Worm (Caenorhabditis elegans) whole organism, late embryonic: ENCODE results near the gene ima-3.

Experiments
- C08G9.2 ChIP-seq: sonication (generic microtip); optimal IDR thresholded peaks from 2 replicates; lab custom pipeline; 2016; ENCODE audit warnings: mild to moderate bottlenecking, missing genetic modification characterization, moderate library complexity, missing compliant biosample characterization
- C38D4.7 ChIP-seq: fragments of 200-800 bp; sonication (Bioruptor generic); optimal IDR thresholded peaks from 2 replicates; lab custom pipeline; 2018; ENCODE audit warnings: mild to moderate bottlenecking, missing genetic modification characterization, moderate library complexity, missing compliant biosample characterization
- F13H6.1 ChIP-seq: sonication (generic microtip); optimal IDR thresholded peaks from 2 replicates; lab custom pipeline; 2016; ENCODE audit warnings: missing genetic modification characterization, missing compliant biosample characterization
- K02D7.2 ChIP-seq: sonication (generic microtip); optimal IDR thresholded peaks from 2 replicates; lab custom pipeline; 2017; ENCODE audit warnings: mild to moderate bottlenecking, missing genetic modification characterization, missing compliant biosample characterization
- T23F11.4 ChIP-seq: fragments of 200-800 bp; sonication (Bioruptor generic); optimal IDR thresholded peaks from 2 replicates; lab custom pipeline; 2018; ENCODE audit warnings: mild to moderate bottlenecking, missing genetic modification characterization, missing compliant biosample characterization
- ama-1 ChIP-seq: fragments of 150-350 bp; optimal IDR thresholded peaks from 2 replicates; lab custom pipeline; 2014
- ceh-14 ChIP-seq: sonication (generic microtip); optimal IDR thresholded peaks from 2 replicates; lab custom pipeline; 2016; ENCODE audit warnings: missing genotype, missing genetic modification characterization, missing compliant biosample characterization
- ceh-19 ChIP-seq: fragments of 200-800 bp; sonication (Bioruptor generic); optimal IDR thresholded peaks from 2 replicates; lab custom pipeline; 2018; ENCODE audit warnings: mild to moderate bottlenecking, missing genetic modification characterization, missing compliant biosample characterization
- ceh-22 ChIP-seq: sonication (generic microtip); optimal IDR thresholded peaks from 2 replicates; lab custom pipeline; 2017; ENCODE audit warnings: missing biosample characterization, missing genetic modification characterization
- ceh-30 ChIP-seq: fragments of 150-350 bp; optimal IDR thresholded peaks from 2 replicates; lab custom pipeline; 2014; ENCODE audit warnings: missing biosample characterization, missing genetic modification characterization
- ceh-31 ChIP-seq: sonication (generic microtip); optimal IDR thresholded peaks from 2 replicates; lab custom pipeline; 2016; ENCODE audit warnings: missing genetic modification characterization, missing compliant biosample characterization
- ceh-34 ChIP-seq: sonication (generic microtip); optimal IDR thresholded peaks from 2 replicates; lab custom pipeline; 2016; ENCODE audit warnings: mild to moderate bottlenecking, missing genetic modification characterization, missing compliant biosample characterization
- ceh-9 ChIP-seq: sonication (generic microtip); optimal IDR thresholded peaks from 2 replicates; lab custom pipeline; 2016; ENCODE audit warnings: mild to moderate bottlenecking, missing genetic modification characterization, inconsistent platforms, missing compliant biosample characterization
- dve-1 ChIP-seq: sonication (generic microtip); optimal IDR thresholded peaks from 2 replicates; lab custom pipeline; 2017; ENCODE audit warnings: antibody characterized with exemption, mild to moderate bottlenecking, missing genetic modification characterization, missing compliant biosample characterization
- ets-4 ChIP-seq: sonication (generic microtip); optimal IDR thresholded peaks from 2 replicates; lab custom pipeline; 2016; ENCODE audit warnings: missing genetic modification characterization, missing compliant biosample characterization
- fax-1 ChIP-seq: sonication (generic microtip); optimal IDR thresholded peaks from 2 replicates; lab custom pipeline; 2016; ENCODE audit warnings: missing genotype, missing genetic modification characterization, missing compliant biosample characterization
- fkh-10 ChIP-seq: fragments of 150-350 bp; optimal IDR thresholded peaks from 2 replicates; lab custom pipeline; 2014; ENCODE audit warnings: missing biosample characterization, missing genetic modification reagents, missing genetic modification characterization
- gmeb-2 ChIP-seq: sonication (generic microtip); optimal IDR thresholded peaks from 2 replicates; lab custom pipeline; 2016; ENCODE audit warnings: missing genetic modification characterization, inconsistent platforms, missing compliant biosample characterization
- hlh-13 ChIP-seq: fragments of 200-800 bp; sonication (Bioruptor generic); optimal IDR thresholded peaks from 2 replicates; lab custom pipeline; 2018; ENCODE audit warnings: mild to moderate bottlenecking, missing genetic modification characterization, missing compliant biosample characterization
- hlh-15 ChIP-seq: sonication (generic microtip); optimal IDR thresholded peaks from 2 replicates; lab custom pipeline; 2016; ENCODE audit warnings: missing genetic modification characterization, missing compliant biosample characterization
- lin-11 ChIP-seq: fragments of 200-800 bp; sonication (Bioruptor generic); optimal IDR thresholded peaks from 2 replicates; lab custom pipeline; 2018; ENCODE audit warnings: mild to moderate bottlenecking, missing genetic modification characterization, missing compliant biosample characterization
- nhr-232 ChIP-seq: sonication (generic microtip); optimal IDR thresholded peaks from 2 replicates; lab custom pipeline; 2016; ENCODE audit warnings: missing genetic modification characterization, missing compliant biosample characterization
- odd-2 ChIP-seq: sonication (generic microtip); optimal IDR thresholded peaks from 2 replicates; lab custom pipeline; 2017; ENCODE audit warnings: antibody characterized with exemption, mild to moderate bottlenecking, missing genetic modification characterization, missing compliant biosample characterization
- pat-9 ChIP-seq: fragments of 200-800 bp; sonication (Bioruptor generic); optimal IDR thresholded peaks from 2 replicates; lab custom pipeline; 2018; ENCODE audit warnings: mild to moderate bottlenecking, missing genetic modification characterization, moderate library complexity, missing compliant biosample characterization
- pha-4 ChIP-seq: fragments of 150-350 bp; optimal IDR thresholded peaks from 2 replicates; lab custom pipeline; 2018; ENCODE audit warnings: missing biosample characterization, missing genetic modification reagents, missing genetic modification characterization
- pqm-1 ChIP-seq: sonication (generic microtip); optimal IDR thresholded peaks from 2 replicates; lab custom pipeline; 2016; ENCODE audit warnings: missing genetic modification characterization, missing compliant biosample characterization
- pros-1 ChIP-seq: fragments of 150-350 bp; optimal IDR thresholded peaks from 2 replicates; lab custom pipeline; 2014; ENCODE audit warnings: missing biosample characterization, missing genetic modification reagents, missing genetic modification characterization
- ref-2 ChIP-seq: sonication (generic microtip); optimal IDR thresholded peaks from 2 replicates; lab custom pipeline; 2016; ENCODE audit warnings: missing genetic modification characterization, missing compliant biosample characterization
- sdc-2 ChIP-seq: sonication (generic microtip); optimal IDR thresholded peaks from 2 replicates; lab custom pipeline; 2016; ENCODE audit warnings: missing genotype, missing genetic modification characterization, missing compliant biosample characterization
- sox-2 ChIP-seq: fragments of 200-800 bp; sonication (Bioruptor generic); IDR thresholded peaks from 2 replicates; pipeline ENCODE4 v1.3.6; 2022; ENCODE audit warnings: missing genetic modification reagents, missing genetic modification characterization, missing compliant biosample characterization
- syd-9 ChIP-seq: sonication (generic microtip); optimal IDR thresholded peaks from 2 replicates; lab custom pipeline; 2016; ENCODE audit warnings: mild to moderate bottlenecking, missing genetic modification characterization, moderate library complexity, missing compliant biosample characterization
- tbx-2 ChIP-seq: sonication (generic microtip); optimal IDR thresholded peaks from 2 replicates; lab custom pipeline; 2016; ENCODE audit warnings: missing genetic modification characterization, missing compliant biosample characterization
- tbx-7 ChIP-seq: sonication (generic microtip); optimal IDR thresholded peaks from 2 replicates; lab custom pipeline; 2016; ENCODE audit warnings: missing genotype, missing genetic modification characterization, missing compliant biosample characterization
- unc-86 ChIP-seq: sonication (generic microtip); optimal IDR thresholded peaks from 2 replicates; lab custom pipeline; 2016; ENCODE audit warnings: missing genetic modification characterization, missing compliant biosample characterization

Gene ima-3

DNA sequence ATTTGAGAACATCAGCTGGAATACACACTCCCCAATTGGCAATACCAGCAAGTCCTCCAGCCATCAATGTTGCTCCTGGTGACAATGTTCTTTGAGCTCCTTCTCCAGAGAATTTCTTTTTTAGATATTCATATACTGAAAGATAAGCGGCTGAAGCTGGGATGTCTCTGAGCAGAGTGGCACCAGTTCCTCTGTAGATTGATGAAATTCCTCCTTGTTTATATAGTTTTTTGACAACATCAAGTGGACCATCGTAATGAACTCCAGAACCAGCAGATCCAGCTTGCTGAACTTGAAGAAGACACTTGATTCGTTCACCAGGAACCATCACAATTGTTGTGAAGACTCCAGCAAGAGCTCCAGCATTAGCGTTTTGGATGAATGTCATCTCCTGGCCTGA lies 9.4 kb downstream of the ima-3 start:
- TF ChIP-seq ceh-30 (tag; lab: Kevin White, UChicago), result no peak
- no peak for TF ChIP-seq fax-1 (tag; lab: Kevin White, UChicago)
- no peak for TF ChIP-seq F13H6.1
- TF ChIP-seq tbx-7 (tag; lab: Kevin White, UChicago), result no peak

DNA sequence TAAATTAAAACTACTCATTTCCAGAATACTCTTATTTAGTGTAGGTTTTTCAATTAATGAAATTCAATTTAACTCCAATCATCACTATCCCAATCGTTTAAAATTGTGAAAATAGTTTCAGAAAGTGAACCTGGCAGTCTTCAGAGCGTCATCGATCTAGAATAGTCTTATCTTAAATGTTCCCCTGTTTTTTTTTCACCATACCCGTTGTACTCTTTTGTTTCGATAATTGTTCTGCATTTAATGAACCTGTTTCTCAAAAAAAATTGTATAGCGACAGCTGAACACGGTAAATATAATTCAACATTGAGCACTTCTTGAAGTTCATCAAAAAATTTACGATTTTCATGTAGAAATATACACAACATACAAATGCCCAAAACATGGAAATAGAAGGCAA lies 10.2 kb downstream of the ima-3 start:
- TF ChIP-seq hlh-13 (GFP tag; lab: Kevin White, UChicago) (no peak), ceh-34 (tag; lab: Kevin White, UChicago) (no peak)

DNA sequence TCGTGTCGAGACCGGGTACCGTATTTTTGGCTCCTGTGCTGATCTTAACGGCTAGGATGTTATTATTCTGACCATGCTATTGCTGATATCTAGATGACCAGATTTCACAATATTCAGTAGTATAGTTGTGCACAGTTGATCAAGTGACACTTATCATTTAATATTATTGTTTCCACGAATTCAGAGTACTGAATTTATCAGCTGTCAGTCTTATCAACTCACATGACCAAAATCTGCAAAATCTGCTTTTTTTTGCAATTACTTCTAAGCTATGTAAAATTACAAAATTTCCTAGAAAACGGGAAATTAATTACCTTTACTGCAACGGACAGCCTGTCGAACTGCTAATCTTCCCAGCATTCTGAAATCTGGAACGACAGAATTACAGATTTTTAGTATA lies 11.0 kb downstream of the ima-3 start, which contains the start of gene pam-1:
pam-1 (minus strand) TSS at position 368 of the 400 bp plus-strand sequence.
- TF ChIP-seq sdc-2 (tag; lab: Kevin White, UChicago) (no peak), ceh-22 (no peak), pros-1 (tag; lab: Kevin White, UChicago) (no peak), K02D7.2 (tag; lab: Kevin White, UChicago) (no peak), lin-11 (tag; lab: Kevin White, UChicago) (no peak), ceh-14 (no peak), pha-4 (no peak), T23F11.4 (GFP tag; lab: Kevin White, UChicago) (no peak)

DNA sequence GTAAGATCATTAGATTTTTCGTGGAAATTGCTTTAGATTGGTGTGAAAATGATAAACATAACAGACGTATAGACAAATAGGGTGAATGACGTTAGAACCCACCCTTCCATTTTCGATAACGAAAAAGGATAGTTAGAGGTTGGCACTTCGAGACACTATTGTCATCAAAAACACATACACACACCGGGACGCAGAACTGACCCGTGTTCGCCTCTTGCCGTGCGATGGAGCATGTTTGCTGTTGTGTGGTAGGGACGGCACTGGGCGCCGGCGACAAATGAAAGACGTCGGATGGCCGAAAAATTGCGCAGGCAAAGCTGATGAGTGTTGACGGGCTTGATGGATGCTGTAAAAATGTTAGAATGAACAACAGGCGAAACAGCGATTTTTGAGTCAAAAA lies 11.6 kb downstream of the ima-3 start:
- peak; percentile 1 for TF ChIP-seq tbx-2 (tag; lab: Kevin White, UChicago)
- no peak for TF ChIP-seq syd-9 (tag; lab: Kevin White, UChicago)

ce11 chrIV:7547843-7548578 lies 13.5 kb downstream of the ima-3 start, which contains the start of the genes cdd-2 and oef-1:
TSS of gene cdd-2 (minus strand) at chrIV:7547893.
TSS of gene oef-1 (plus strand) at chrIV:7548417.
- TF ChIP-seq ceh-9 (tag; lab: Kevin White, UChicago) (no peak), pqm-1 (tag; lab: Kevin White, UChicago) (no peak), ref-2 (tag; lab: Kevin White, UChicago) (no peak), nhr-232 (tag; lab: Kevin White, UChicago) (no peak), pat-9 (no peak), sox-2 (GFP tag; lab: Robert Waterston, UW) (no peak), unc-86 (tag; lab: Kevin White, UChicago) (no peak), ceh-14 (no peak)

ce11 chrIV:7543662-7544061 lies 17.8 kb downstream of the ima-3 start:
- TF ChIP-seq hlh-13 (GFP tag; lab: Kevin White, UChicago) (no peak), sox-2 (GFP tag; lab: Robert Waterston, UW) (no peak), syd-9 (tag; lab: Kevin White, UChicago) (no peak), hlh-15 (tag; lab: Kevin White, UChicago) (no peak), ceh-34 (tag; lab: Kevin White, UChicago) (no peak), C38D4.7 (GFP tag; lab: Kevin White, UChicago) (no peak), pros-1 (tag; lab: Kevin White, UChicago) (no peak), ceh-31 (no peak), fkh-10 (no peak), C08G9.2 (tag; lab: Kevin White, UChicago) (no peak), dve-1 (tag; lab: Kevin White, UChicago) (no peak), ets-4 (tag; lab: Kevin White, UChicago) (no peak), pqm-1 (tag; lab: Kevin White, UChicago) (no peak), odd-2 (tag; lab: Kevin White, UChicago) (no peak), gmeb-2 (tag; lab: Kevin White, UChicago) (no peak), ama-1 (lab: Kevin White, UChicago) (no peak), ceh-19 (no peak), fax-1 (tag; lab: Kevin White, UChicago) (no peak), ceh-14 (no peak)
